Worm (Caenorhabditis elegans) whole organism, young adult: ENCODE data around the gene ints-11.
A peak's percentile ranks its signal among the peaks of the same experiment; 100 is the strongest.

ENCODE experiments used
- F33H1.4 ChIP-seq: fragments of 200-800 bp; sonication (Bioruptor generic); IDR thresholded peaks from 2 replicates; pipeline ENCODE4 v1.3.6; 2022; ENCODE audit warnings: missing genetic modification reagents, missing genetic modification characterization, missing compliant biosample characterization
- ama-1 ChIP-seq, 3 experiments: fragments of 150-350 bp in 1 of 3; sonication (generic microtip) in 2 of 3; optimal IDR thresholded peaks; 2 replicates each; lab custom pipeline; 2014 to 2018; ENCODE audit warnings: missing biosample characterization in 2 of 3, missing genetic modification characterization in 2 of 3, missing genetic modification reagents in 2 of 3
- ceh-100 ChIP-seq: fragments of 200-800 bp; sonication (Bioruptor generic); IDR thresholded peaks from 2 replicates; pipeline ENCODE4 v1.3.6; 2022; ENCODE audit warnings: missing genetic modification reagents, missing genetic modification characterization, missing compliant biosample characterization
- die-1 ChIP-seq: sonication (generic microtip); optimal IDR thresholded peaks from 2 replicates; lab custom pipeline; 2016; ENCODE audit warnings: missing genotype, mild to moderate bottlenecking, missing genetic modification characterization, missing compliant biosample characterization
- hrde-1 ChIP-seq: sonication (generic microtip); optimal IDR thresholded peaks from 2 replicates; lab custom pipeline; 2016; ENCODE audit warnings: missing genetic modification characterization, mild to moderate bottlenecking, missing compliant biosample characterization, moderate library complexity, missing genotype, missing genetic modification reagents, borderline replicate concordance
- sea-2 ChIP-seq: fragments of 200-800 bp; sonication (Bioruptor generic); IDR thresholded peaks from 2 replicates; pipeline ENCODE4 v1.3.6; 2022; ENCODE audit warnings: missing genetic modification characterization, missing compliant biosample characterization
- snpc-4 ChIP-seq, 5 experiments: fragments of 150-350 bp in 1 of 5; sonication (generic microtip) in 4 of 5; optimal IDR thresholded peaks; 2 replicates each; lab custom pipeline; 2014 to 2018; ENCODE audit warnings: missing genetic modification characterization in 5 of 5, missing biosample characterization in 3 of 5, antibody characterized with exemption in 2 of 5, mild to moderate bottlenecking in 2 of 5, missing compliant biosample characterization in 2 of 5, missing genotype in 2 of 5, moderate library complexity in 2 of 5, missing genetic modification reagents in 1 of 5
- xnd-1 ChIP-seq: sonication (generic microtip); optimal IDR thresholded peaks from 2 replicates; lab custom pipeline; 2016; ENCODE audit warnings: missing genotype, missing genetic modification reagents, missing genetic modification characterization, missing compliant biosample characterization

DNA sequence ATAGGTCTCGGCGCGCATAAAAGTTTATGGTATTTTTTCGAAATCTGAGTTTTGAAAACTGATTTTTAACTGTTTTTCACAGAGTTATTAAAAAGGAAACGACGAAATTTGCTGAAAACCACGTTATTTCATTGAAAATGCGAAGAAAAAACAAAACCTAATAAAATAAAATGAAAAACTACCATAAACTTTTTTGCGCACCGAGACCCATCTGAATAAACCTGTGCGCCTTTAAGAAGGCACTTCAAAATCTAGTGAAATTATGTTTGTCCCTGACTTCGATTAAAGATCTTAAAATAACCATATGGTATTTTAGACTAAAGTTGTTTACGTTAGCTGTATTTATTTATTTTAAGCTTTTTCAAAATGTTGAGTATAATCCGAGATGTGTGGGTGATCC is 15.5 kb downstream of the ints-11 start:
- TF ChIP-seq hrde-1 (no peak), F33H1.4 (peak; percentile 63), sea-2 (GFP tag; lab: Robert Waterston, UW) (no peak), xnd-1 (tag; lab: Kevin White, UChicago) (peak; percentile 55), ama-1 (optimal IDR thresholded peaks at IDR 0.05; lab: Kevin White, UChicago) (no peak), ama-1 (GFP tag; optimal IDR thresholded peaks at IDR 0.05; lab: Kevin White, UChicago) (no peak), snpc-4 (GFP tag; optimal IDR thresholded peaks at IDR 0.05; lab: Kevin White, UChicago) (no peak), snpc-4 (tag; optimal IDR thresholded peaks at IDR 0.05; lab: Kevin White, UChicago) (no peak), ceh-100 (GFP tag; lab: Robert Waterston, UW) (no peak), die-1 (no peak)
